Fruit fly (Drosophila melanogaster): ENCODE measurements around the gene fz2.

The fz2 gene

DNA sequence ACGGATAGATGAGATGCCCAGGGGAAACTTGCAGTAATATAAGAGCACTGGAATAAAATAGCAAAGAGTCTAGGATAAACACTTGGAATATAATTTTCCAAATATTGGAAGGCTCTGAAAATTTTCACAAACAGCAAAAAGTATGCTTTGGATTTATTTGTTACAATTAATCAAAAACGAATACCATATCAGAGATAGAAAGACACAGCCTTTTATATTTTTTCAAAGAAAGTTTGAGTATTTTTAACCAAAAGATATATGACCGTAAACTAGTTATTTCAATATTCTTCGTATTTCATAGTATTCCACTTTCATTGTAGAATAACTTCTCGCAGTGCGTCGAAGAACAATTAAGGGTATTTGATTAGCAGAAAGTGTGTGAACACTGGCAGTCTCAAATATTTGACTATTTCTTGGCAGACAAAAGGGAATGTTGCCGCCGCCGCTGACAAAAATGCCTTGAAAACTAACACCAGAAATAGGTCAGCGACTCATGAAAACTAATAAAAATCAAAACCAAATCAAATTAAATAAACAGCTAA is 6.2 kb downstream of the fz2 start (continued):
- no peak for TF ChIP-seq CG9876 (GFP tag; optimal IDR thresholded peaks at IDR 0.05)
- TF ChIP-seq CG14860 (GFP tag; IDR thresholded peaks at IDR 0.05; ENCODE audit: partially characterized antibody) = no peak
- TF ChIP-seq tx (GFP tag; optimal IDR thresholded peaks at IDR 0.05) = no peak
- TF ChIP-seq H2.0 (GFP tag; IDR thresholded peaks at IDR 0.05) = no peak
- peak; percentile 40 for TF ChIP-seq CG2712 (tag; optimal IDR thresholded peaks at IDR 0.05)
- TF ChIP-seq gcm (GFP tag; optimal IDR thresholded peaks at IDR 0.05) = peak; percentile 8
- TF ChIP-seq CG30403 (GFP tag; optimal IDR thresholded peaks at IDR 0.05) = no peak
- TF ChIP-seq CG11085 (GFP tag; IDR thresholded peaks at IDR 0.05) = no peak
- TF ChIP-seq CG10274 (GFP tag; optimal IDR thresholded peaks at IDR 0.05) = no peak
- TF ChIP-seq lbe (GFP tag; optimal IDR thresholded peaks at IDR 0.05) = no peak
- no peak for TF ChIP-seq h (optimal IDR thresholded peaks at IDR 0.05)
- peak; percentile 15 for TF ChIP-seq CG17359 (tag; optimal IDR thresholded peaks at IDR 0.05)
- TF ChIP-seq crp (GFP tag; optimal IDR thresholded peaks at IDR 0.05) = no peak
- TF ChIP-seq CG10321 (GFP tag; IDR thresholded peaks at IDR 0.05) = no peak
- no peak for TF ChIP-seq unc-4 (GFP tag; IDR thresholded peaks at IDR 0.05; ENCODE audit: partially characterized antibody)

DNA sequence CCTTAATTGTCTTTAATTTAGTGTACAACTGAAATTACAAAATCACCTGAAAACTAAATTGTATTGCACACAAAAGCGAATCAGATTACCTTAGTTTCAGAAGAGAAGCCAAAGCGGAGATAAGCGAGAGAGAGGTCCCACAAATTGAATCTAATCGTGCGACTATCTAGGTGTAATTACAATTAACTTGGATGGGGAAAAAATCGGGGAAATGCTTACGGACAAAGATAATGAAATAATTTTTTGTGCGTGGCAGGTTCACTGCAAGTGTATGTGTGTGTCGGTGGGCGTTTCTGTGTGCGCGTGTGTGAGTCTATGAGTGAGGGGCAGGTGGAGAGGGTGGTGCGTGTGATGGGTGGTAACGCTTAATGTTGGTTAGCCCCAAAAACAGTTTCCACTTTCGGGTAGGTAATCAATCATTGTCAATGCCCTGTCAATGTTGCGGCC is 6.8 kb downstream of the fz2 start:
- TF ChIP-seq CG2199 (GFP tag; IDR thresholded peaks at IDR 0.05) (0 out of 3 replicates have a peak, but pooled peaks have one; percentile 24), Rfx (GFP tag; IDR thresholded peaks at IDR 0.05) (no peak), Ravus (GFP tag; IDR thresholded peaks at IDR 0.05) (no peak), CG10274 (GFP tag; optimal IDR thresholded peaks at IDR 0.05) (no peak), exex (tag; optimal IDR thresholded peaks at IDR 0.05) (peak; percentile 96), sens (GFP tag) (peak; percentile 48), crol (GFP tag; IDR thresholded peaks at IDR 0.05) (peak; percentile 77), cg (GFP tag; optimal IDR thresholded peaks at IDR 0.05) (peak; percentile 57), Bdp1 (GFP tag; optimal IDR thresholded peaks at IDR 0.05) (no peak), CG10543 (GFP tag; optimal IDR thresholded peaks at IDR 0.05) (peak; percentile 14), CG8359 (GFP tag; optimal IDR thresholded peaks at IDR 0.05; ENCODE audit: borderline replicate concordance) (no peak), gcm (GFP tag; optimal IDR thresholded peaks at IDR 0.05) (no peak), lab (GFP tag; optimal IDR thresholded peaks at IDR 0.05) (peak; percentile 79), Hr78 (GFP tag; optimal IDR thresholded peaks at IDR 0.05) (peak in 1 of 2 experiments; percentile 87), CG8281 (tag; optimal IDR thresholded peaks at IDR 0.05) (peak; percentile 30), CG33557 (GFP tag; optimal IDR thresholded peaks at IDR 0.05) (no peak), CG7745 (tag; optimal IDR thresholded peaks at IDR 0.05) (peak; percentile 82), inv (GFP tag; IDR thresholded peaks at IDR 0.05; ENCODE audit: partially characterized antibody) (no peak), maf-S (GFP tag; optimal IDR thresholded peaks at IDR 0.05) (no peak), sug (tag; optimal IDR thresholded peaks at IDR 0.05) (peak; percentile 27), amos (GFP tag; IDR thresholded peaks at IDR 0.05; ENCODE audit: partially characterized antibody) (no peak), CG34224 (GFP tag; IDR thresholded peaks at IDR 0.05; ENCODE audit: partially characterized antibody) (no peak), CG18619 (GFP tag; optimal IDR thresholded peaks at IDR 0.05) (no peak), CG6175 (GFP tag; IDR thresholded peaks at IDR 0.05) (peak; percentile 45; the same call in 1 of the 3 replicates), tup (GFP tag; optimal IDR thresholded peaks at IDR 0.05) (no peak), dpn (GFP tag; optimal IDR thresholded peaks at IDR 0.05) (no peak), grn (GFP tag; optimal IDR thresholded peaks at IDR 0.05) (peak; percentile 79), vvl (GFP tag; IDR thresholded peaks at IDR 0.05) (no peak), Dll (GFP tag; IDR thresholded peaks at IDR 0.05; ENCODE audit: partially characterized antibody) (no peak), Neu2 (GFP tag; optimal IDR thresholded peaks at IDR 0.05; ENCODE audit: borderline replicate concordance) (no peak), mirr (GFP tag; optimal IDR thresholded peaks at IDR 0.05) (peak; percentile 44), CG32532 (GFP tag; IDR thresholded peaks at IDR 0.05) (peak; percentile 22; the same call in 1 of the 2 replicates)
